Fruit fly (Drosophila melanogaster) whole organism, wandering third instar larva: ENCODE measurements around the gene eIF2gamma.

ENCODE experiments used
- CG9705 ChIP-seq: fragments of 200-800 bp; sonication (Bioruptor generic); optimal IDR thresholded peaks from 2 replicates; lab custom pipeline; 2018; ENCODE audit warnings: missing biosample characterization, mild to moderate bottlenecking, missing genetic modification characterization
- CrebA ChIP-seq: fragments of 200-800 bp; sonication (Bioruptor generic); optimal IDR thresholded peaks from 2 replicates; lab custom pipeline; 2016; ENCODE audit warnings: missing biosample characterization, mild to moderate bottlenecking, missing genetic modification characterization, borderline replicate concordance
- Dfd ChIP-seq: fragments of >200 bp; optimal IDR thresholded peaks from 2 replicates; lab custom pipeline; 2017; ENCODE audit warnings: missing biosample characterization, missing genetic modification characterization
- Dif ChIP-seq: fragments of 200-275, 200-300 bp; sonication (Bioruptor generic); optimal IDR thresholded peaks from 2 replicates; lab custom pipeline; 2018; ENCODE audit warnings: missing biosample characterization, missing genetic modification characterization; ENCODE audit not compliant: partially characterized antibody
- GATAd ChIP-seq: sonication (Bioruptor generic); optimal IDR thresholded peaks from 2 replicates; lab custom pipeline; 2016; ENCODE audit warnings: missing biosample characterization, missing genetic modification characterization
- HLH106 ChIP-seq: fragments of 200-800 bp; optimal IDR thresholded peaks from 3 replicates; lab custom pipeline; 2019; ENCODE audit warnings: missing biosample characterization, mild to moderate bottlenecking, missing genetic modification characterization, moderate library complexity
- Hr83 ChIP-seq: fragments of 200-300 bp; sonication (Bioruptor generic); optimal IDR thresholded peaks from 2 replicates; lab custom pipeline; 2016; ENCODE audit warnings: missing biosample characterization, mild to moderate bottlenecking, missing genetic modification characterization, moderate library complexity; ENCODE audit not compliant: poor library complexity, severe bottlenecking
- Jra ChIP-seq: sonication (Bioruptor generic); optimal IDR thresholded peaks from 2 replicates; lab custom pipeline; 2016; ENCODE audit warnings: missing biosample characterization, missing genetic modification characterization
- Myc ChIP-seq: fragments of >200 bp; optimal IDR thresholded peaks from 2 replicates; lab custom pipeline; 2017
- N ChIP-seq: fragments of >200 bp; optimal IDR thresholded peaks from 2 replicates; lab custom pipeline; 2018; ENCODE audit warnings: missing biosample characterization, missing external identifiers, missing genetic modification characterization
- OdsH ChIP-seq: fragments of 200-800 bp; sonication (Bioruptor generic); optimal IDR thresholded peaks from 2 replicates; lab custom pipeline; 2016; ENCODE audit warnings: missing biosample characterization, mild to moderate bottlenecking, missing genetic modification characterization
- Rel ChIP-seq, 2 experiments: fragments of 200-800 bp; sonication (Bioruptor generic) in 1 of 2; optimal IDR thresholded peaks; 2 replicates in 1 of 2; 3 replicates in 1 of 2; lab custom pipeline; 2016 to 2019; ENCODE audit warnings: mild to moderate bottlenecking in 2 of 2, missing biosample characterization in 2 of 2, missing genetic modification characterization in 2 of 2, moderate library complexity in 1 of 2
- Sp1 ChIP-seq: fragments of 200-800 bp; sonication (Bioruptor generic); optimal IDR thresholded peaks from 3 replicates; lab custom pipeline; 2019; ENCODE audit warnings: missing biosample characterization, mild to moderate bottlenecking, missing genetic modification characterization, moderate library complexity
- br ChIP-seq: fragments of 200-800 bp; sonication (Bioruptor generic); optimal IDR thresholded peaks from 2 replicates; lab custom pipeline; 2016; ENCODE audit warnings: missing biosample characterization, missing genetic modification characterization
- brk ChIP-seq: fragments of 200-800 bp; sonication (Bioruptor generic); optimal IDR thresholded peaks from 2 replicates; lab custom pipeline; 2016; ENCODE audit warnings: missing biosample characterization, mild to moderate bottlenecking, missing genetic modification characterization
- dmrt93B ChIP-seq: fragments of 200-800 bp; sonication (Bioruptor generic); optimal IDR thresholded peaks from 2 replicates; lab custom pipeline; 2018; ENCODE audit warnings: missing biosample characterization, mild to moderate bottlenecking, missing genetic modification characterization
- ey ChIP-seq: fragments of 200-800 bp; sonication (Bioruptor generic); optimal IDR thresholded peaks from 2 replicates; lab custom pipeline; 2016; ENCODE audit warnings: missing biosample characterization, missing genetic modification characterization
- foxo ChIP-seq, 2 experiments: fragments of 200-800 bp; sonication (Bioruptor generic); optimal IDR thresholded peaks; 2 replicates in 1 of 2; 3 replicates in 1 of 2; lab custom pipeline; 2016 to 2017; ENCODE audit warnings: missing biosample characterization in 2 of 2, missing genetic modification characterization in 2 of 2
- fru ChIP-seq: fragments of 200-800 bp; sonication (Bioruptor generic); optimal IDR thresholded peaks from 3 replicates; lab custom pipeline; 2016; ENCODE audit warnings: missing biosample characterization, mild to moderate bottlenecking, missing genetic modification characterization
- h ChIP-seq: fragments of 200-800 bp; sonication (Bioruptor generic); optimal IDR thresholded peaks from 3 replicates; lab custom pipeline; 2016; ENCODE audit warnings: missing biosample characterization, mild to moderate bottlenecking, missing genetic modification characterization
- jim ChIP-seq: fragments of 175-275, 200-325 bp; sonication (Bioruptor generic); optimal IDR thresholded peaks from 2 replicates; lab custom pipeline; 2016; ENCODE audit warnings: missing biosample characterization, mild to moderate bottlenecking, missing genetic modification characterization
- lola ChIP-seq: fragments of >200 bp; optimal IDR thresholded peaks from 2 replicates; lab custom pipeline; 2017; ENCODE audit warnings: missing biosample characterization, missing genetic modification characterization
- pan ChIP-seq: fragments of >200 bp; optimal IDR thresholded peaks from 2 replicates; lab custom pipeline; 2017
- psq ChIP-seq: fragments of 200-800 bp; sonication (Bioruptor generic); optimal IDR thresholded peaks from 3 replicates; lab custom pipeline; 2017; ENCODE audit warnings: missing biosample characterization, mild to moderate bottlenecking, missing genetic modification characterization, moderate library complexity
- rgr ChIP-seq: fragments of 200-800 bp; sonication (Bioruptor generic); optimal IDR thresholded peaks from 3 replicates; lab custom pipeline; 2016; ENCODE audit warnings: missing biosample characterization, mild to moderate bottlenecking, missing genetic modification characterization
- sage ChIP-seq: fragments of 200-800 bp; sonication (Bioruptor generic); optimal IDR thresholded peaks from 2 replicates; lab custom pipeline; 2016; ENCODE audit warnings: missing biosample characterization, mild to moderate bottlenecking, missing genetic modification characterization
- sv ChIP-seq: fragments of 200-800 bp; sonication (Bioruptor generic); optimal IDR thresholded peaks from 3 replicates; lab custom pipeline; 2016; ENCODE audit warnings: missing biosample characterization, missing genetic modification characterization
- tai ChIP-seq: sonication (Bioruptor generic); optimal IDR thresholded peaks from 2 replicates; lab custom pipeline; 2016; ENCODE audit warnings: missing biosample characterization, missing genetic modification characterization
- woc ChIP-seq: sonication (Bioruptor generic); optimal IDR thresholded peaks from 2 replicates; lab custom pipeline; 2016; ENCODE audit warnings: missing biosample characterization, mild to moderate bottlenecking, missing genetic modification characterization

The eIF2gamma gene

dm6 chr3R:15268856-15269255, 5.6 kb upstream of the eIF2gamma start:
- TF ChIP-seq br (GFP tag; lab: Kevin White, UChicago), result no peak
- TF ChIP-seq psq, result no peak
- no peak for TF ChIP-seq tai (GFP tag; lab: Kevin White, UChicago)
- no peak for TF ChIP-seq GATAd (GFP tag; lab: Kevin White, UChicago)
- no peak for TF ChIP-seq pan (lab: Kevin White, UChicago)
- no peak for TF ChIP-seq CrebA (GFP tag; lab: Kevin White, UChicago)
- TF ChIP-seq fru (GFP tag; lab: Kevin White, UChicago), result no peak
- TF ChIP-seq Dfd (GFP tag; lab: Kevin White, UChicago), result no peak
- TF ChIP-seq, all 38 proteins: peak for 0

dm6 chr3R:15268426-15268825, 5.2 kb upstream of the eIF2gamma start, which contains the start of the genes CG14864 and Zip88E:
TSS of gene CG14864 (minus strand) at chr3R:15268538.
TSS of gene Zip88E (plus strand) at chr3R:15268662.
- TF ChIP-seq foxo (GFP tag; optimal IDR thresholded peaks at IDR 0.05; lab: Kevin White, UChicago) (no peak), Hr83 (peak; percentile 22), woc (GFP tag; lab: Kevin White, UChicago) (no peak), CG9705 (no peak)

dm6 chr3R:15265406-15266040, 2.3 kb upstream of the eIF2gamma start, which contains the start of gene ATPsynO:
TSS of gene ATPsynO (plus strand) at chr3R:15265591.
- TF ChIP-seq ey (GFP tag; lab: Kevin White, UChicago), result no peak
- TF ChIP-seq tai (GFP tag; lab: Kevin White, UChicago), result no peak
- TF ChIP-seq Rel (GFP tag; optimal IDR thresholded peaks at IDR 0.05; lab: Kevin White, UChicago), result no peak
- peak; percentile 43 for TF ChIP-seq Rel (tag; optimal IDR thresholded peaks at IDR 0.05; lab: Kevin White, UChicago)
- TF ChIP-seq HLH106 (tag; lab: Kevin White, UChicago), result peak; percentile 27
- TF ChIP-seq sage (GFP tag; lab: Kevin White, UChicago), result no peak
- TF ChIP-seq Sp1 (GFP tag; lab: Kevin White, UChicago), result peak; percentile 28
- TF ChIP-seq GATAd (GFP tag; lab: Kevin White, UChicago), result no peak
- TF ChIP-seq Myc (lab: Kevin White, UChicago), result peak; percentile 73
- no peak for TF ChIP-seq fru (GFP tag; lab: Kevin White, UChicago)
- no peak for TF ChIP-seq N (GFP tag; lab: Kevin White, UChicago)
- no peak for TF ChIP-seq OdsH
- TF ChIP-seq Jra (GFP tag; lab: Kevin White, UChicago), result no peak
- TF ChIP-seq, all 38 proteins: peak for 4

- TF ChIP-seq lola (GFP tag; lab: Kevin White, UChicago) (no peak), GATAd (GFP tag; lab: Kevin White, UChicago) (no peak), sv (GFP tag; lab: Kevin White, UChicago) (no peak), dmrt93B (GFP tag; lab: Kevin White, UChicago) (no peak)
Measured at dm6 chr3R:15263946-15264345, 688 bp upstream of the eIF2gamma start.

dm6 chr3R:15250454-15250853, 12.8 kb downstream of the eIF2gamma start:
- TF ChIP-seq HLH106 (tag; lab: Kevin White, UChicago) (peak; percentile 61), psq (peak; percentile 61), jim (GFP tag; lab: Kevin White, UChicago) (no peak), fru (GFP tag; lab: Kevin White, UChicago) (peak; percentile 60), rgr (GFP tag; lab: Kevin White, UChicago) (no peak), Rel (GFP tag; optimal IDR thresholded peaks at IDR 0.05; lab: Kevin White, UChicago) (no peak), Rel (tag; optimal IDR thresholded peaks at IDR 0.05; lab: Kevin White, UChicago) (no peak), sv (GFP tag; lab: Kevin White, UChicago) (peak; percentile 30), OdsH (peak; percentile 55), h (GFP tag; lab: Kevin White, UChicago) (no peak), ey (GFP tag; lab: Kevin White, UChicago) (peak; percentile 37), Jra (GFP tag; lab: Kevin White, UChicago) (no peak), Dif (GFP tag; lab: Kevin White, UChicago) (peak; percentile 11), br (GFP tag; lab: Kevin White, UChicago) (peak; percentile 14), brk (GFP tag; lab: Kevin White, UChicago) (no peak), N (GFP tag; lab: Kevin White, UChicago) (no peak), CrebA (GFP tag; lab: Kevin White, UChicago) (no peak)
